Fruit fly (Drosophila melanogaster) S2 (cell line): Measurements from ENCODE around the gene RecQ4.

Experiments used
- CG8478 ChIP-seq: fragments of >200 bp; optimal IDR thresholded peaks from 2 replicates; lab custom pipeline; 2018
- CTCF ChIP-seq, 2 experiments: fragments of >200 bp; optimal IDR thresholded peaks; 2 replicates each; lab custom pipeline; 2018

DNA sequence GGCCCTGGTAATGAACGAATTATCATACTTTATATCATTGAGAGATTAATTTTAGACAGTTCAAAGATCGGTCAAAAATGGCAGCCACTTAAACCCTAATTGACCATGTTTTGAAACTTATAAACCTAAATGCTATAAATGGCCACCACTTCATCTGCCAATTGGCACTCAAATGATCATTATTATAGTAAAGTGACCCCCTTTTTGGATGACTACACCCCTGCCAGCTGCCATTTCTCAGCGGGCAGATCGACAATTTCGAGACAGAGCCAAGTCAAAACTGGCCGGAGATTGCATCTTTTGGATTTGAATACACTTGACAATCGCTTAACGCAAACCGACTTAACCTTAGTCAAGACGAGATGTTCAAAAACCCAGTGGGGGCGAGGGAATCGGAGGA, 19.6 kb downstream of the RecQ4 start:
- TF ChIP-seq CG8478: no peak
- no peak for TF ChIP-seq CTCF (optimal IDR thresholded peaks at IDR 0.05; lab: Kevin White, UChicago)
